Fruit fly (Drosophila melanogaster) whole organism, embryonic: ENCODE results near the gene GluProRS.

Source experiments
- CG8478 ChIP-seq: fragments of >200 bp; optimal IDR thresholded peaks from 2 replicates; lab custom pipeline; 2018
- abd-A ChIP-seq: fragments of 200-800 bp; sonication (Bioruptor generic); optimal IDR thresholded peaks from 3 replicates; lab custom pipeline; 2019; ENCODE audit warnings: missing biosample characterization, mild to moderate bottlenecking, missing genetic modification characterization, moderate library complexity
- en ChIP-seq: fragments of 200-800 bp; sonication (Bioruptor generic); optimal IDR thresholded peaks from 2 replicates; lab custom pipeline; 2016; ENCODE audit warnings: missing biosample characterization, missing genetic modification characterization

DNA sequence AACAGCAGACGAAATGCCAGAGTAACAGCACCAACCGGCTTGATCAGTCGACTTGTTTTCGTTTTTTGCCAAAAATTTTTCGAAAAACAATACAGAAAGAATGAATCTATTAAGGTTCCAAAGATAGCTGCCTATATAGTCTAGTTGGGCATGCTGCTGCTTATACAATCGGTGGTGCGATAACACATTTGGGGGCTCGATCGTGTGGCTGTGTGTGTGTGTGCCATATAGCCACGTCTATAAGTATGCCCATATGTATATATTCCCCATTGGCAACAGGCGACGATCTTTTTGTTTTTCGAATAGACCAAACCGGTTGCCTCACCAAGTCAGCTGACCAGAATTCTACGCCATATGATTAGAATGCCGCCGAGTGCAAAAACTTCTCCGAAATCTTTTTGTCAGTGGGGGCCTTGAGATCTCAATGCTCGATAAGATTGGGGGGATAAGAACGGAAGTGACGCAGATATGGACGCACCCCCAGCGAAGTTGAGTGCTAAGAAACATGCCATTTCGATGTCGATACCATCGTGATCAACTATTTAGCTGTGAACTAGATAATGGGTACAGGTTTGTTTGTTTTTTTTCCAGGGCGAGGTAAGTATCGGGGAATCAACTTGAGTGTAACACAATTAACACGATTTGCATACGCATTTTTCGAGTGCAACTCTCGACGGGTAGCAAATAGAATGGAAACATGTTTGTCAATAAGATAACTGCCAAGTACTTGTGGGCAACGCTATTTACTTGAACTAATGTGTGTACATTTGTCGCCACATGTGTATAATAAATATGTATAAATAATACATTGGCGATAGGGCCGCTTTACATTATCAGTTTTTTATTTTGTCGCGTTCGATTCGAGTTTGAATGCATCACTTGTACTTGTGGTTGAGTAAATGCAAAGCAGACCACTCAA is 18.0 kb downstream of the GluProRS start:
- TF ChIP-seq abd-A (tag; lab: Kevin White, UChicago) (no peak), CG8478 (lab: Kevin White, UChicago) (no peak), en (GFP tag; lab: Kevin White, UChicago) (peak; percentile 42)
